Worm (Caenorhabditis elegans) whole organism, mixed stage, embryonic: ENCODE measurements around the gene F55C9.5.

ENCODE experiments used
- M03D4.4 ChIP-seq: sonication (generic microtip); optimal IDR thresholded peaks from 2 replicates; lab custom pipeline; 2017; ENCODE audit warnings: mild to moderate bottlenecking, missing genetic modification characterization, missing compliant biosample characterization
- bed-3 ChIP-seq: fragments of 200-800 bp; sonication (Bioruptor generic); optimal IDR thresholded peaks from 3 replicates; lab custom pipeline; 2018; ENCODE audit warnings: mild to moderate bottlenecking, missing genetic modification characterization, moderate library complexity, missing compliant biosample characterization
- blmp-1 ChIP-seq: fragments of 150-350 bp; optimal IDR thresholded peaks from 2 replicates; lab custom pipeline; 2014; ENCODE audit warnings: missing biosample characterization, missing genetic modification characterization
- ceh-39 ChIP-seq: fragments of 150-350 bp; optimal IDR thresholded peaks from 2 replicates; lab custom pipeline; 2014; ENCODE audit warnings: missing biosample characterization, missing genetic modification characterization
- ceh-43 ChIP-seq: fragments of 200-800 bp; sonication (Bioruptor generic); optimal IDR thresholded peaks from 2 replicates; lab custom pipeline; 2018; ENCODE audit warnings: mild to moderate bottlenecking, missing genetic modification characterization, moderate library complexity, missing compliant biosample characterization
- ceh-83 ChIP-seq: fragments of 200-800 bp; sonication (Bioruptor generic); optimal IDR thresholded peaks from 2 replicates; lab custom pipeline; 2018; ENCODE audit warnings: mild to moderate bottlenecking, missing genetic modification characterization, missing compliant biosample characterization
- ces-1 ChIP-seq: fragments of 150-350 bp; optimal IDR thresholded peaks from 2 replicates; lab custom pipeline; 2014; ENCODE audit warnings: missing biosample characterization, missing genetic modification reagents, missing genetic modification characterization
- drap-1 ChIP-seq: fragments of 200-800 bp; sonication (Bioruptor generic); optimal IDR thresholded peaks from 3 replicates; lab custom pipeline; 2018; ENCODE audit warnings: mild to moderate bottlenecking, missing genetic modification characterization, missing compliant biosample characterization
- elt-1 ChIP-seq: sonication (generic microtip); optimal IDR thresholded peaks from 2 replicates; lab custom pipeline; 2017; ENCODE audit warnings: missing genetic modification characterization, mild to moderate bottlenecking, missing compliant biosample characterization, antibody characterized with exemption, moderate library complexity, borderline replicate concordance; ENCODE audit not compliant: insufficient read depth
- elt-3 ChIP-seq: fragments of 150-350 bp; optimal IDR thresholded peaks from 2 replicates; lab custom pipeline; 2014; ENCODE audit warnings: missing biosample characterization, missing genetic modification characterization
- flh-1 ChIP-seq: fragments of 200-800 bp; sonication (Bioruptor generic); optimal IDR thresholded peaks from 2 replicates; lab custom pipeline; 2018; ENCODE audit warnings: mild to moderate bottlenecking, missing genetic modification characterization, moderate library complexity, missing compliant biosample characterization
- ham-2 ChIP-seq: fragments of 200-800 bp; sonication (Bioruptor generic); optimal IDR thresholded peaks from 2 replicates; lab custom pipeline; 2018; ENCODE audit warnings: mild to moderate bottlenecking, missing genetic modification characterization, missing compliant biosample characterization
- hlh-1 ChIP-seq: fragments of 150-350 bp; optimal IDR thresholded peaks from 2 replicates; lab custom pipeline; 2014; ENCODE audit warnings: missing biosample characterization, missing genetic modification reagents, missing genetic modification characterization
- lin-13 ChIP-seq: fragments of 150-350 bp; optimal IDR thresholded peaks from 2 replicates; lab custom pipeline; 2014; ENCODE audit warnings: missing biosample characterization, missing genetic modification characterization
- lin-32 ChIP-seq: fragments of 200-800 bp; sonication (Bioruptor generic); optimal IDR thresholded peaks from 2 replicates; lab custom pipeline; 2018; ENCODE audit warnings: mild to moderate bottlenecking, missing genetic modification characterization, missing compliant biosample characterization
- lsy-2 ChIP-seq: fragments of 150-350 bp; optimal IDR thresholded peaks from 2 replicates; lab custom pipeline; 2014; ENCODE audit warnings: missing biosample characterization, missing genetic modification characterization
- mab-5 ChIP-seq: fragments of 150-350 bp; optimal IDR thresholded peaks from 2 replicates; lab custom pipeline; 2014; ENCODE audit warnings: missing biosample characterization, missing genetic modification characterization
- mep-1 ChIP-seq: fragments of 150-350 bp; optimal IDR thresholded peaks from 2 replicates; lab custom pipeline; 2017; ENCODE audit warnings: missing biosample characterization, missing genetic modification reagents, missing genetic modification characterization, inconsistent platforms
- mls-2 ChIP-seq: sonication (generic microtip); optimal IDR thresholded peaks from 2 replicates; lab custom pipeline; 2016; ENCODE audit warnings: mild to moderate bottlenecking, missing genetic modification characterization, moderate library complexity, missing compliant biosample characterization
- nhr-12 ChIP-seq: fragments of 150-350 bp; optimal IDR thresholded peaks from 2 replicates; lab custom pipeline; 2014; ENCODE audit warnings: missing biosample characterization, missing genetic modification characterization
- nhr-2 ChIP-seq: fragments of 150-350 bp; optimal IDR thresholded peaks from 2 replicates; lab custom pipeline; 2014; ENCODE audit warnings: missing biosample characterization, missing genetic modification characterization
- nhr-237 ChIP-seq: fragments of 150-350 bp; optimal IDR thresholded peaks from 2 replicates; lab custom pipeline; 2014; ENCODE audit warnings: missing biosample characterization, missing genetic modification characterization
- nhr-28 ChIP-seq: fragments of 150-350 bp; optimal IDR thresholded peaks from 2 replicates; lab custom pipeline; 2014; ENCODE audit warnings: missing biosample characterization, missing genetic modification characterization
- nhr-76 ChIP-seq: sonication (generic microtip); optimal IDR thresholded peaks from 2 replicates; lab custom pipeline; 2017; ENCODE audit warnings: missing biosample characterization, missing genetic modification characterization
- pha-4 ChIP-seq: fragments of 150-350 bp; optimal IDR thresholded peaks from 2 replicates; lab custom pipeline; 2018; ENCODE audit warnings: missing biosample characterization, missing genetic modification reagents, missing genetic modification characterization
- sem-2 ChIP-seq: fragments of 200-800 bp; sonication (Bioruptor generic); optimal IDR thresholded peaks from 2 replicates; lab custom pipeline; 2018; ENCODE audit warnings: mild to moderate bottlenecking, missing genetic modification characterization, missing compliant biosample characterization
- snpc-4 ChIP-seq: fragments of 150-350 bp; optimal IDR thresholded peaks from 2 replicates; lab custom pipeline; 2014; ENCODE audit warnings: missing biosample characterization, missing genetic modification characterization
- tbx-8 ChIP-seq: fragments of 200-800 bp; sonication (Bioruptor generic); optimal IDR thresholded peaks from 2 replicates; lab custom pipeline; 2018; ENCODE audit warnings: mild to moderate bottlenecking, missing genetic modification characterization, moderate library complexity, missing compliant biosample characterization
- unc-120 ChIP-seq: sonication (generic microtip); optimal IDR thresholded peaks from 2 replicates; lab custom pipeline; 2017; ENCODE audit warnings: missing genetic modification characterization, missing compliant biosample characterization; ENCODE audit not compliant: poor library complexity, severe bottlenecking
- unc-39 ChIP-seq: fragments of 150-350 bp; optimal IDR thresholded peaks from 2 replicates; lab custom pipeline; 2014; ENCODE audit warnings: missing biosample characterization, missing genetic modification characterization
- unc-62 ChIP-seq: fragments of 150-350 bp; optimal IDR thresholded peaks from 2 replicates; lab custom pipeline; 2014; ENCODE audit warnings: missing biosample characterization, missing genetic modification reagents, missing genetic modification characterization
- zip-8 ChIP-seq: fragments of 150-350 bp; optimal IDR thresholded peaks from 2 replicates; lab custom pipeline; 2014; ENCODE audit warnings: missing biosample characterization, missing genetic modification characterization
- ztf-11 ChIP-seq: fragments of 150-350 bp; optimal IDR thresholded peaks from 2 replicates; lab custom pipeline; 2014; ENCODE audit warnings: missing biosample characterization, missing genetic modification characterization

F55C9.5 gene

DNA sequence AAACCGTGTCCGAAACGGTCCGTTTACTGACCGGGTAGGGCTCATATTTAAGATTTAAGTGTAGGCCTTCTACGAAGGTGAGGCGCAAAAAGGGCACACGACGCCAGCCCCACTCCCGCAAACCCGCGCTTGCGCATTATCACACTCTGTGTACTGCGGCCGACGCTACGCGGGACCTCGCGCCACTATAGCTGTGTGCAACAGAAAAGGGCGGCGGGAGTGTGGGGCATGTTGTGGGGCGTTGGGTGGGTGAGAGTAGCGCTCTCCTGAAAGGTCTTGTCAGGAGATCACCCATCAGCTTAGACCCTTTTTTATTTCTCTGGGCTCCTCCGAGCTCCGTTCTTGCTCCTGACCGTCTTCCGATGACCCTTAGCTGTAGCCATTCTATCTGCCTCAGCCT, 15.2 kb upstream of the F55C9.5 start:
- TF ChIP-seq drap-1 (GFP tag; lab: Kevin White, UChicago) (no peak), nhr-12 (tag; lab: Kevin White, UChicago) (no peak), nhr-237 (tag; lab: Kevin White, UChicago) (no peak), hlh-1 (tag; lab: Kevin White, UChicago) (no peak), nhr-76 (tag; lab: Kevin White, UChicago) (no peak), pha-4 (tag; lab: Kevin White, UChicago) (no peak), sem-2 (GFP tag; lab: Kevin White, UChicago) (no peak), ceh-83 (GFP tag; lab: Kevin White, UChicago) (no peak), nhr-2 (tag; lab: Kevin White, UChicago) (no peak), mab-5 (tag; lab: Kevin White, UChicago) (no peak), mls-2 (no peak), nhr-28 (no peak), tbx-8 (GFP tag; lab: Kevin White, UChicago) (no peak), elt-3 (tag; lab: Kevin White, UChicago) (no peak), ces-1 (GFP tag; lab: Kevin White, UChicago) (no peak), elt-1 (tag; lab: Kevin White, UChicago) (no peak), snpc-4 (tag; lab: Kevin White, UChicago) (no peak)

DNA sequence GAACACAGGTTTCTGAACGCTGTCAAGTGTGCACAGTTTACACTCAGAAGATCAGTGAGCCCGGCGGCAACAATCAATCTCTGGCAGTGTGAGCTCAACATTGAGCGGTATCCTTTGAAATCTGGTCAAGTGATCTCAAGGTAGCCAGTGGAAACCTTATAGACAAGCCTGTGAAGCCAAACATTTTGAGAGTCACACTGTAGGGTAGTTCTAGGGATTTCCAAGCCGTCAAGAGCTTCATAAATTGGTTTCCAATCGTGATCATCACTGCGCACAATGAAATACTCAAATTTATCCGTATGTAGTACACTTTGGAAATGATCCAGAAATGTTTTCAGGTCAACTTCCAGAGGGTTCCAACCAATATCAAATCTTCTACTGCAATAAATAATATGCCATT, 14.0 kb upstream of the F55C9.5 start, which contains the start of gene F55C9.15:
TSS of gene F55C9.15 (minus strand) at position 101 of the 400 bp plus-strand sequence.
- TF ChIP-seq flh-1 (GFP tag; lab: Kevin White, UChicago) (no peak), hlh-1 (tag; lab: Kevin White, UChicago) (no peak), ham-2 (GFP tag; lab: Kevin White, UChicago) (no peak), nhr-76 (tag; lab: Kevin White, UChicago) (no peak), pha-4 (tag; lab: Kevin White, UChicago) (no peak), ceh-83 (GFP tag; lab: Kevin White, UChicago) (no peak), unc-39 (tag; lab: Kevin White, UChicago) (no peak), nhr-2 (tag; lab: Kevin White, UChicago) (no peak), lin-32 (GFP tag; lab: Kevin White, UChicago) (no peak), unc-62 (GFP tag; lab: Kevin White, UChicago) (no peak), unc-120 (tag; lab: Kevin White, UChicago) (no peak), tbx-8 (GFP tag; lab: Kevin White, UChicago) (no peak), mab-5 (tag; lab: Kevin White, UChicago) (no peak), drap-1 (GFP tag; lab: Kevin White, UChicago) (no peak), bed-3 (GFP tag; lab: Kevin White, UChicago) (no peak), mep-1 (no peak)

DNA sequence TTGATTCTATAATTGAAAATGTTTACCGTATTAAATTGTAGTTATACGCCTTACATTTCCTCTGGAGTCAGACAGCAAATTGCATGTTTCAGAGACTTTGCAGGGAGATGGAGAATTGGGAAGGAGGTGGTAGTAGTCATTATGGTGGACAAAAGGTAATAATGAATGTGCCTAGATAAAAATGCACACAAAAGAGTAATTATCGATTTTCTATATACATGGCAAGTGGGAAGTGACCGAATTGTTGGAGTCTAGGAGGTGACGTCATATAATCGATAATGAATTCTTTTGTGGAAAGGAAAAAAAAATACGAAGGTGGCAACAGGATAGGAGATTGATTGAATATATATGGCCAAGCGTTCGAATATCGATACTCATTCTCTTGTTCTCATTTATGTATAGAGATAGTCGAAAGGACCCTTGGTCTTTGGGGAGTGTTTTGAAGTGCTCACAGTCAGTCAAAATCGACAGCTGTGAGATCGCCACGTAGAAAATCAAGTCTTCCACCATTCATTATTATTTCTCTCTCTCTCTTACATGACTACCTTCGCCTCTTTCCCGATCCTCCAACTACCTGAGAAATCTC, 10.8 kb upstream of the F55C9.5 start, which contains the start of the genes fbxb-63 and fbxb-61:
TSS of gene fbxb-63 (minus strand) at position 142 of the 586 bp plus-strand sequence.
TSS of gene fbxb-61 (plus strand) at position 536 of the 586 bp plus-strand sequence.
- no peak for TF ChIP-seq sem-2 (GFP tag; lab: Kevin White, UChicago)
- peak; percentile 53 for TF ChIP-seq ceh-39
- TF ChIP-seq ham-2 (GFP tag; lab: Kevin White, UChicago) = no peak

DNA sequence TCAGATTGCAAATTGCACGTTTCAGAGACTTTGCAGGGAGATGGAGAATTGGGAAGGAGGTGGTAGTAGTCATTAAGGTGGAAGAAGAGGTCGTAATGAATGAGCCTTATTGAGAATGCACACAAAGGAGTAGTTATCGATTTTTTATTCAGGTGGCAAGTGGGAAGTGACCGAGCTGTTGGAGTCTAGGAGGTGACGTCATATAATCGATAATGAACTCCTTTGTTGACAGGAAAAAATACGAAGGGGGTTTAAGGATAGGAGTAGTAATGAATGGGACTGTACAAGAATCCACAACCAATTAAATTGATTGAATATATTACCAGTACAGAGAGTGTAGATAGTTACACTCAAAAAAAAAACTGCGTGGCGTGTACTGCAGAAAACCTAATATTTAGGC, 9.0 kb upstream of the F55C9.5 start, which contains the start of gene fbxb-62:
TSS of gene fbxb-62 (minus strand) at position 101 of the 400 bp plus-strand sequence.
- TF ChIP-seq ztf-11 (tag; lab: Kevin White, UChicago) (no peak), bed-3 (GFP tag; lab: Kevin White, UChicago) (no peak), zip-8 (peak; percentile 11), lin-32 (GFP tag; lab: Kevin White, UChicago) (no peak)
- TF ChIP-seq, all 35 proteins: peak for 1

DNA sequence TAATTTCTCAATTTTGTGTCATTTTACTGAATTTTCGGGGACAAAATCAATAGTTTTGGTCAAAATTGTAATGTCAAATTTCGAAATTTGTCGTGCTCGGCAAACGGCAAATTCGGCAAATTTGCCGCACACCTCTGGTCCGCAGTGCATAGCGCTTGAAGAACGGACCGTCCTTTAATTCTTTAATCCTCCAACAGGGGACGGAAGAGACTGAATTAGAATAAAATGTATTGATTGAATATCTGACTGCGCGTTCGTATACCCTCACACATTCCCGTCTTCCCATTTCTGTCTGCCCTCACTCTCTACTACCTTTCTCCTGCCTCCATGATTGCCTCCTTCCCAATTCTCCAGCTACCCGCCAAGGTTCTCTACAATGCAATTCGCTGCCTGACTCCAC, 6.3 kb upstream of the F55C9.5 start, which contains the start of gene F55C9.14:
TSS of gene F55C9.14 (plus strand) at position 301 of the 400 bp plus-strand sequence.
- TF ChIP-seq lsy-2 (no peak), nhr-28 (no peak), ceh-43 (GFP tag; lab: Kevin White, UChicago) (no peak), unc-39 (tag; lab: Kevin White, UChicago) (no peak), mep-1 (no peak), flh-1 (GFP tag; lab: Kevin White, UChicago) (no peak), M03D4.4 (tag; lab: Kevin White, UChicago) (no peak), blmp-1 (tag; lab: Kevin White, UChicago) (no peak), lin-13 (no peak), hlh-1 (tag; lab: Kevin White, UChicago) (no peak), ceh-39 (no peak), bed-3 (GFP tag; lab: Kevin White, UChicago) (no peak), unc-120 (tag; lab: Kevin White, UChicago) (no peak)
